Fruit fly (Drosophila melanogaster) whole organism, embryonic: ENCODE results near the gene CG5644.

Experiments
- Atf6 ChIP-seq: fragments of 200-800 bp; sonication (Bioruptor generic); IDR thresholded peaks from 2 replicates; pipeline ENCODE4 v1.3.6; 2022; ENCODE audit warnings: missing biosample characterization, missing genetic modification characterization
- B-H1 ChIP-seq: fragments of 200-800 bp; sonication (Bioruptor generic); IDR thresholded peaks from 3 replicates; pipeline ENCODE4 v1.3.6; 2022; ENCODE audit warnings: missing biosample characterization, missing genetic modification characterization
- CG10543 ChIP-seq: fragments of 200-800 bp; sonication (Bioruptor generic); optimal IDR thresholded peaks from 3 replicates; lab custom pipeline; 2017; ENCODE audit warnings: missing biosample characterization, mild to moderate bottlenecking, missing genetic modification characterization, moderate library complexity
- CG12104 ChIP-seq: fragments of 200-800 bp; sonication (Bioruptor generic); optimal IDR thresholded peaks from 3 replicates; lab custom pipeline; 2016; ENCODE audit warnings: missing biosample characterization, missing genetic modification characterization
- CG1233 ChIP-seq: fragments of 200-800 bp; sonication (Bioruptor generic); optimal IDR thresholded peaks from 4 replicates; lab custom pipeline; 2018; ENCODE audit warnings: missing biosample characterization, mild to moderate bottlenecking, missing genetic modification characterization
- CG13296 ChIP-seq: fragments of 200-800 bp; sonication (Bioruptor generic); optimal IDR thresholded peaks from 3 replicates; lab custom pipeline; 2018; ENCODE audit warnings: missing biosample characterization, mild to moderate bottlenecking, missing genetic modification characterization
- CG13424 ChIP-seq: fragments of 200-800 bp; sonication (Bioruptor generic); optimal IDR thresholded peaks from 2 replicates; lab custom pipeline; 2019; ENCODE audit warnings: missing biosample characterization, mild to moderate bottlenecking, missing genetic modification characterization, moderate library complexity
- CG13624 ChIP-seq: fragments of 200-800 bp; sonication (Bioruptor generic); optimal IDR thresholded peaks from 2 replicates; lab custom pipeline; 2016; ENCODE audit warnings: missing biosample characterization, missing genetic modification characterization
- CG16813 ChIP-seq: fragments of 200-800 bp; sonication (Bioruptor generic); IDR thresholded peaks from 3 replicates; pipeline ENCODE4 v1.3.6; 2022; ENCODE audit warnings: missing biosample characterization, missing genetic modification characterization; ENCODE audit not compliant: partially characterized antibody
- CG17328 ChIP-seq: fragments of 200-800 bp; sonication (Bioruptor generic); IDR thresholded peaks from 2 replicates; pipeline ENCODE4 v1.3.6; 2022; ENCODE audit warnings: missing biosample characterization, missing genetic modification characterization
- CG17912 ChIP-seq: fragments of 200-800 bp; sonication (Bioruptor generic); optimal IDR thresholded peaks from 2 replicates; lab custom pipeline; 2018; ENCODE audit warnings: missing biosample characterization, mild to moderate bottlenecking, missing genetic modification characterization
- CG32767 ChIP-seq: fragments of 200-800 bp; sonication (Bioruptor generic); IDR thresholded peaks from 2 replicates; pipeline ENCODE4 v1.3.6; 2022; ENCODE audit warnings: missing biosample characterization, missing genetic modification characterization
- CG3726 ChIP-seq: fragments of 200-800 bp; sonication (Bioruptor generic); IDR thresholded peaks from 3 replicates; pipeline ENCODE4, ENCODE4 v1.3.6; 2022; ENCODE audit warnings: missing biosample characterization, missing genetic modification characterization
- CG3995 ChIP-seq: fragments of 200-800 bp; sonication (Bioruptor generic); optimal IDR thresholded peaks from 3 replicates; lab custom pipeline; 2016; ENCODE audit warnings: missing biosample characterization, missing genetic modification characterization
- CG4854 ChIP-seq: fragments of 200-800 bp; sonication (Bioruptor generic); optimal IDR thresholded peaks from 2 replicates; lab custom pipeline; 2016; ENCODE audit warnings: missing biosample characterization, missing genetic modification characterization, inconsistent platforms
- CG6254 ChIP-seq: fragments of 200-800 bp; sonication (Bioruptor generic); optimal IDR thresholded peaks from 3 replicates; lab custom pipeline; 2017; ENCODE audit warnings: mild to moderate bottlenecking, missing biosample characterization, missing genetic modification reagents, missing genetic modification characterization
- CG7357 ChIP-seq: fragments of 200-800 bp; sonication (Bioruptor generic); IDR thresholded peaks from 3 replicates; pipeline ENCODE4 v1.3.6; 2022; ENCODE audit warnings: missing biosample characterization, missing genetic modification characterization
- CG7556 ChIP-seq: fragments of 200-800 bp; sonication (Bioruptor generic); optimal IDR thresholded peaks from 2 replicates; lab custom pipeline; 2017; ENCODE audit warnings: missing biosample characterization, mild to moderate bottlenecking, missing genetic modification characterization
- CG8924 ChIP-seq: fragments of 200-800 bp; optimal IDR thresholded peaks from 3 replicates; lab custom pipeline; 2019; ENCODE audit warnings: missing biosample characterization, mild to moderate bottlenecking, missing genetic modification characterization, moderate library complexity
- CG9437 ChIP-seq: fragments of 200-800 bp; sonication (Bioruptor generic); optimal IDR thresholded peaks from 2 replicates; lab custom pipeline; 2018; ENCODE audit warnings: missing biosample characterization, mild to moderate bottlenecking, missing genetic modification characterization
- CG9876 ChIP-seq: fragments of 200-800 bp; sonication (Bioruptor generic); optimal IDR thresholded peaks from 2 replicates; lab custom pipeline; 2016; ENCODE audit warnings: missing biosample characterization, missing genetic modification characterization
- Dref ChIP-seq: fragments of 200-800 bp; sonication (Bioruptor generic); IDR thresholded peaks from 2 replicates; pipeline ENCODE4 v1.3.6; 2022; ENCODE audit warnings: missing biosample characterization, missing genetic modification characterization
- Drgx ChIP-seq: fragments of 200-800 bp; sonication (Bioruptor generic); IDR thresholded peaks from 2 replicates; pipeline ENCODE4 v1.3.6; 2022; ENCODE audit warnings: missing biosample characterization, missing genetic modification characterization
- Ets65A ChIP-seq: fragments of 200-800 bp; sonication (Bioruptor generic); peaks from one replicate; lab custom pipeline; 2016; ENCODE audit warnings: missing biosample characterization, missing genetic modification characterization
- Fer2 ChIP-seq: fragments of 200-800 bp; sonication (Bioruptor generic); optimal IDR thresholded peaks from 2 replicates; lab custom pipeline; 2018; ENCODE audit warnings: missing biosample characterization, mild to moderate bottlenecking, missing genetic modification characterization, moderate library complexity
- Fer3 ChIP-seq: fragments of 200-800 bp; sonication (Bioruptor generic); optimal IDR thresholded peaks from 2 replicates; lab custom pipeline; 2018; ENCODE audit warnings: missing biosample characterization, mild to moderate bottlenecking, missing genetic modification characterization, moderate library complexity
- HHEX ChIP-seq: fragments of 200-800 bp; sonication (Bioruptor generic); optimal IDR thresholded peaks from 3 replicates; lab custom pipeline; 2017; ENCODE audit warnings: missing biosample characterization, mild to moderate bottlenecking, missing genetic modification characterization, missing genetic modification reagents
- Hey ChIP-seq: fragments of 200-800 bp; sonication (Bioruptor generic); optimal IDR thresholded peaks from 3 replicates; lab custom pipeline; 2018; ENCODE audit warnings: missing biosample characterization, mild to moderate bottlenecking, missing genetic modification characterization
- Hr3 ChIP-seq: fragments of 200-800 bp; sonication (Bioruptor generic); optimal IDR thresholded peaks from 3 replicates; lab custom pipeline; 2016; ENCODE audit warnings: missing biosample characterization, missing genetic modification characterization
- Hsf ChIP-seq: fragments of 200-800 bp; sonication (Bioruptor generic); optimal IDR thresholded peaks from 3 replicates; lab custom pipeline; 2016; ENCODE audit warnings: missing biosample characterization, missing genetic modification characterization
- Jarid2 ChIP-seq: fragments of 200-800 bp; sonication (Bioruptor generic); optimal IDR thresholded peaks from 3 replicates; lab custom pipeline; 2017; ENCODE audit warnings: mild to moderate bottlenecking, missing biosample characterization, missing genetic modification reagents, missing genetic modification characterization
- Mad ChIP-seq: fragments of 200-800 bp; sonication (Bioruptor generic); optimal IDR thresholded peaks from 2 replicates; lab custom pipeline; 2016; ENCODE audit warnings: missing biosample characterization, missing genetic modification characterization
- Poxn ChIP-seq: fragments of 200-800 bp; sonication (Bioruptor generic); IDR thresholded peaks from 2 replicates; pipeline ENCODE4 v1.3.6; 2022; ENCODE audit warnings: missing biosample characterization, missing genetic modification characterization
- Xbp1 ChIP-seq: fragments of 200-800 bp; sonication (Bioruptor generic); optimal IDR thresholded peaks from 3 replicates; lab custom pipeline; 2016; ENCODE audit warnings: missing biosample characterization, mild to moderate bottlenecking, missing genetic modification characterization
- Xrp1 ChIP-seq: fragments of 200-800 bp; sonication (Bioruptor generic); IDR thresholded peaks from 2 replicates; pipeline ENCODE4 v1.3.6; 2022; ENCODE audit warnings: missing biosample characterization, missing genetic modification characterization
- abd-A ChIP-seq: fragments of 200-800 bp; sonication (Bioruptor generic); optimal IDR thresholded peaks from 3 replicates; lab custom pipeline; 2019; ENCODE audit warnings: missing biosample characterization, mild to moderate bottlenecking, missing genetic modification characterization, moderate library complexity
- crc ChIP-seq: fragments of 200-800 bp; sonication (Bioruptor generic); optimal IDR thresholded peaks from 2 replicates; lab custom pipeline; 2016; ENCODE audit warnings: missing biosample characterization, missing genetic modification characterization
- dmrt11E ChIP-seq: fragments of 200-800 bp; sonication (Bioruptor generic); optimal IDR thresholded peaks from 3 replicates; lab custom pipeline; 2018; ENCODE audit warnings: missing biosample characterization, mild to moderate bottlenecking, missing genetic modification characterization, moderate library complexity
- emc ChIP-seq: fragments of 200-800 bp; sonication (Bioruptor generic); optimal IDR thresholded peaks from 2 replicates; lab custom pipeline; 2016; ENCODE audit warnings: missing biosample characterization, missing genetic modification characterization
- ewg ChIP-seq: fragments of 200-800 bp; sonication (Bioruptor generic); optimal IDR thresholded peaks from 3 replicates; lab custom pipeline; 2017; ENCODE audit warnings: mild to moderate bottlenecking, missing biosample characterization, missing genetic modification reagents, missing genetic modification characterization
- fd102C ChIP-seq: fragments of 200-800 bp; sonication (Bioruptor generic); optimal IDR thresholded peaks from 2 replicates; lab custom pipeline; 2018; ENCODE audit warnings: missing biosample characterization, mild to moderate bottlenecking, missing genetic modification characterization, moderate library complexity
- fd64A ChIP-seq: fragments of 200-800 bp; sonication (Bioruptor generic); optimal IDR thresholded peaks from 3 replicates; lab custom pipeline; 2018; ENCODE audit warnings: missing biosample characterization, mild to moderate bottlenecking, missing genetic modification characterization
- gem ChIP-seq: fragments of 200-800 bp; sonication (Bioruptor generic); optimal IDR thresholded peaks from 2 replicates; lab custom pipeline; 2019; ENCODE audit warnings: missing biosample characterization, mild to moderate bottlenecking, missing genetic modification characterization, moderate library complexity
- grau ChIP-seq: fragments of 200-800 bp; optimal IDR thresholded peaks from 3 replicates; lab custom pipeline; 2019; ENCODE audit warnings: missing biosample characterization, mild to moderate bottlenecking, missing genetic modification characterization, moderate library complexity
- gsb ChIP-seq: fragments of 200-800 bp; sonication (Bioruptor generic); IDR thresholded peaks from 2 replicates; pipeline ENCODE4 v1.3.6; 2022; ENCODE audit warnings: missing biosample characterization, missing genetic modification characterization
- knrl ChIP-seq: fragments of 200-800 bp; sonication (Bioruptor generic); IDR thresholded peaks from 3 replicates; pipeline ENCODE4 v1.3.6; 2022; ENCODE audit warnings: missing biosample characterization, missing genetic modification characterization; ENCODE audit not compliant: partially characterized antibody
- luna ChIP-seq: fragments of 200-800 bp; sonication (Bioruptor generic); optimal IDR thresholded peaks from 2 replicates; lab custom pipeline; 2016; ENCODE audit warnings: missing biosample characterization, missing genetic modification characterization
- nmo ChIP-seq: fragments of 200-800 bp; sonication (Bioruptor generic); optimal IDR thresholded peaks from 2 replicates; lab custom pipeline; 2018; ENCODE audit warnings: missing biosample characterization, mild to moderate bottlenecking, missing genetic modification characterization, moderate library complexity
- pita ChIP-seq: fragments of 200-800 bp; sonication (Bioruptor generic); optimal IDR thresholded peaks from 2 replicates; lab custom pipeline; 2017; ENCODE audit warnings: missing biosample characterization, mild to moderate bottlenecking, missing genetic modification characterization
- unc-4 ChIP-seq: fragments of 200-800 bp; sonication (Bioruptor generic); IDR thresholded peaks from 2 replicates; pipeline ENCODE4 v1.3.6; 2022; ENCODE audit warnings: missing biosample characterization, missing genetic modification characterization; ENCODE audit not compliant: partially characterized antibody
- usp ChIP-seq: fragments of >200 bp; optimal IDR thresholded peaks from 2 replicates; lab custom pipeline; 2017; ENCODE audit warnings: missing biosample characterization, missing genetic modification characterization

Gene CG5644

dm6 chr3L:8997686-8998239 lies 18.1 kb upstream of the CG5644 start, which contains the start of the genes smg and CG5087 (continued):
- TF ChIP-seq HHEX (GFP tag; lab: Kevin White, UChicago) (no peak), Jarid2 (GFP tag; lab: Kevin White, UChicago) (peak; percentile 42), Atf6 (no peak), Dref (GFP tag; lab: Robert Waterston, UW) (peak; percentile 98), CG7357 (no peak), Ets65A (peak; percentile 93), Hr3 (peak; percentile 52), abd-A (peak; percentile 96), unc-4 (peak; percentile 67), CG17912 (GFP tag; lab: Kevin White, UChicago) (peak; percentile 58), CG1233 (GFP tag; lab: Kevin White, UChicago) (no peak), Xbp1 (GFP tag; lab: Kevin White, UChicago) (peak; percentile 67), fd102C (GFP tag; lab: Kevin White, UChicago) (no peak), usp (no peak), CG9437 (GFP tag; lab: Kevin White, UChicago) (no peak), Mad (GFP tag; lab: Kevin White, UChicago) (peak; percentile 27), Xrp1 (GFP tag; lab: Robert Waterston, UW) (no peak), CG10543 (GFP tag; lab: Kevin White, UChicago) (peak; percentile 48), CG32767 (GFP tag; lab: Robert Waterston, UW) (no peak), CG12104 (GFP tag; lab: Kevin White, UChicago) (peak; percentile 35), CG6254 (GFP tag; lab: Kevin White, UChicago) (no peak), grau (tag; lab: Kevin White, UChicago) (peak; percentile 23), CG3995 (GFP tag; lab: Kevin White, UChicago) (no peak), crc (GFP tag; lab: Kevin White, UChicago) (no peak), CG13624 (GFP tag; lab: Kevin White, UChicago) (peak; percentile 74), ewg (GFP tag; lab: Kevin White, UChicago) (peak; percentile 65), CG13296 (peak; percentile 48), CG7556 (GFP tag; lab: Kevin White, UChicago) (no peak), fd64A (GFP tag; lab: Kevin White, UChicago) (no peak), Hsf (GFP tag; lab: Kevin White, UChicago) (peak; percentile 19), Drgx (GFP tag; lab: Robert Waterston, UW) (peak; percentile 6; the same call in 1 of the 2 replicates), gsb (GFP tag; lab: Robert Waterston, UW) (no peak), emc (GFP tag; lab: Kevin White, UChicago) (no peak), Poxn (GFP tag; lab: Robert Waterston, UW) (no peak), nmo (peak; percentile 71), Fer3 (tag; lab: Kevin White, UChicago) (no peak), Fer2 (tag; lab: Kevin White, UChicago) (no peak), luna (no peak), pita (peak; percentile 97), gem (tag; lab: Kevin White, UChicago) (no peak), B-H1 (no peak), CG13424 (tag; lab: Kevin White, UChicago) (peak; percentile 38), knrl (GFP tag; lab: Robert Waterston, UW) (peak; percentile 67), CG9876 (GFP tag; lab: Kevin White, UChicago) (peak; percentile 46), CG16813 (GFP tag; lab: Robert Waterston, UW) (peak; percentile 63), CG8924 (tag; lab: Kevin White, UChicago) (peak; percentile 86), CG4854 (GFP tag; lab: Kevin White, UChicago) (no peak), dmrt11E (tag; lab: Kevin White, UChicago) (no peak), CG17328 (GFP tag; lab: Robert Waterston, UW) (no peak), CG3726 (GFP tag; lab: Robert Waterston, UW) (no peak), Hey (tag; lab: Kevin White, UChicago) (no peak)
